Fruit fly (Drosophila melanogaster) whole organism, embryonic: ENCODE data around the gene CG9855.

Experiments used
- Aef1 ChIP-seq: fragments of 200-800 bp; sonication (Bioruptor generic); IDR thresholded peaks from 3 replicates; pipeline ENCODE4 v1.3.6; 2022; ENCODE audit warnings: missing biosample characterization, missing genetic modification characterization
- CG10209 ChIP-seq: fragments of 200-800 bp; sonication (Bioruptor generic); optimal IDR thresholded peaks from 3 replicates; lab custom pipeline; 2017; ENCODE audit warnings: missing biosample characterization, mild to moderate bottlenecking, missing genetic modification characterization, missing genetic modification reagents
- CG10366 ChIP-seq: fragments of 200-800 bp; sonication (Bioruptor generic); IDR thresholded peaks from 2 replicates; pipeline ENCODE4 v1.3.6; 2022; ENCODE audit warnings: missing biosample characterization, missing genetic modification characterization
- CG13424 ChIP-seq: fragments of 200-800 bp; sonication (Bioruptor generic); optimal IDR thresholded peaks from 2 replicates; lab custom pipeline; 2019; ENCODE audit warnings: missing biosample characterization, mild to moderate bottlenecking, missing genetic modification characterization, moderate library complexity
- CG1529 ChIP-seq: fragments of 200-800 bp; sonication (Bioruptor generic); optimal IDR thresholded peaks from 3 replicates; lab custom pipeline; 2018; ENCODE audit warnings: missing biosample characterization, missing genetic modification characterization
- CG15696 ChIP-seq: fragments of 200-800 bp; sonication (Bioruptor generic); optimal IDR thresholded peaks from 2 replicates; lab custom pipeline; 2019; ENCODE audit warnings: missing biosample characterization, mild to moderate bottlenecking, missing genetic modification characterization, moderate library complexity
- CG17359 ChIP-seq: fragments of 200-800 bp; sonication (Bioruptor generic); optimal IDR thresholded peaks from 3 replicates; lab custom pipeline; 2018; ENCODE audit warnings: missing biosample characterization, mild to moderate bottlenecking, missing genetic modification characterization, moderate library complexity
- CG17385 ChIP-seq: fragments of 200-800 bp; sonication (Bioruptor generic); optimal IDR thresholded peaks from 3 replicates; lab custom pipeline; 2018; ENCODE audit warnings: missing biosample characterization, mild to moderate bottlenecking, missing genetic modification characterization
- CG18262 ChIP-seq: fragments of 200-800 bp; optimal IDR thresholded peaks from 3 replicates; lab custom pipeline; 2019; ENCODE audit warnings: missing biosample characterization, mild to moderate bottlenecking, missing genetic modification characterization, moderate library complexity
- CG2116 ChIP-seq: fragments of 200-800 bp; sonication (Bioruptor generic); optimal IDR thresholded peaks from 3 replicates; lab custom pipeline; 2018; ENCODE audit warnings: missing biosample characterization, mild to moderate bottlenecking, missing genetic modification characterization
- CG2678 ChIP-seq: fragments of 200-800 bp; sonication (Bioruptor generic); optimal IDR thresholded peaks from 3 replicates; lab custom pipeline; 2019; ENCODE audit warnings: missing biosample characterization, mild to moderate bottlenecking, missing genetic modification characterization, moderate library complexity
- CG3065 ChIP-seq: fragments of 200-800 bp; sonication (Bioruptor generic); optimal IDR thresholded peaks from 2 replicates; lab custom pipeline; 2016; ENCODE audit warnings: missing biosample characterization, missing genetic modification characterization
- CG3281 ChIP-seq: fragments of 200-800 bp; sonication (Bioruptor generic); optimal IDR thresholded peaks from 3 replicates; lab custom pipeline; 2017; ENCODE audit warnings: missing biosample characterization, mild to moderate bottlenecking, missing genetic modification characterization
- CG34376 ChIP-seq: fragments of 200-800 bp; sonication (Bioruptor generic); optimal IDR thresholded peaks from 2 replicates; lab custom pipeline; 2018; ENCODE audit warnings: missing biosample characterization, mild to moderate bottlenecking, missing genetic modification characterization
- CG3726 ChIP-seq: fragments of 200-800 bp; sonication (Bioruptor generic); IDR thresholded peaks from 3 replicates; pipeline ENCODE4, ENCODE4 v1.3.6; 2022; ENCODE audit warnings: missing biosample characterization, missing genetic modification characterization
- CG4404 ChIP-seq: fragments of 200-800 bp; sonication (Bioruptor generic); IDR thresholded peaks from 2 replicates; pipeline ENCODE4 v1.3.6; 2022; ENCODE audit warnings: missing biosample characterization, missing genetic modification characterization
- CG6689 ChIP-seq: fragments of 200-800 bp; sonication (Bioruptor generic); IDR thresholded peaks from 2 replicates; pipeline ENCODE4 v1.3.6; 2022; ENCODE audit warnings: missing biosample characterization, missing genetic modification characterization
- CG6813 ChIP-seq: fragments of 200-800 bp; sonication (Bioruptor generic); optimal IDR thresholded peaks from 2 replicates; lab custom pipeline; 2017; ENCODE audit warnings: missing biosample characterization, missing genetic modification characterization, mild to moderate bottlenecking, moderate library complexity, missing genetic modification reagents
- CG8388 ChIP-seq: fragments of 200-800 bp; sonication (Bioruptor generic); optimal IDR thresholded peaks from 2 replicates; lab custom pipeline; 2019; ENCODE audit warnings: missing biosample characterization, mild to moderate bottlenecking, missing genetic modification characterization, moderate library complexity
- CG9797 ChIP-seq: fragments of 200-800 bp; sonication (Bioruptor generic); optimal IDR thresholded peaks from 3 replicates; lab custom pipeline; 2018; ENCODE audit warnings: missing biosample characterization, mild to moderate bottlenecking, missing genetic modification characterization
- Dref ChIP-seq: fragments of 200-800 bp; sonication (Bioruptor generic); IDR thresholded peaks from 2 replicates; pipeline ENCODE4 v1.3.6; 2022; ENCODE audit warnings: missing biosample characterization, missing genetic modification characterization
- E2f2 ChIP-seq: fragments of 200-800 bp; sonication (Bioruptor generic); IDR thresholded peaks from 2 replicates; pipeline ENCODE4 v1.3.6; 2022; ENCODE audit warnings: missing biosample characterization, missing genetic modification characterization
- HmgD ChIP-seq: fragments of 200-800 bp; sonication (Bioruptor generic); optimal IDR thresholded peaks from 3 replicates; lab custom pipeline; 2016; ENCODE audit warnings: missing biosample characterization, missing genetic modification characterization
- Max ChIP-seq: fragments of 200-800 bp; sonication (Bioruptor generic); optimal IDR thresholded peaks from 2 replicates; lab custom pipeline; 2016; ENCODE audit warnings: missing biosample characterization, mild to moderate bottlenecking, missing genetic modification characterization
- Mes4 ChIP-seq: fragments of 200-800 bp; sonication (Bioruptor generic); optimal IDR thresholded peaks from 2 replicates; lab custom pipeline; 2016; ENCODE audit warnings: missing biosample characterization, missing genetic modification characterization
- Oli ChIP-seq: fragments of 200-800 bp; sonication (Bioruptor generic); optimal IDR thresholded peaks from 2 replicates; lab custom pipeline; 2018; ENCODE audit warnings: missing biosample characterization, mild to moderate bottlenecking, missing genetic modification characterization, moderate library complexity
- Rx ChIP-seq: fragments of 200-800 bp; sonication (Bioruptor generic); IDR thresholded peaks from 2 replicates; pipeline ENCODE4 v1.3.6; 2022; ENCODE audit warnings: missing biosample characterization, missing genetic modification characterization
- Six4 ChIP-seq: fragments of 200-800 bp; sonication (Bioruptor generic); optimal IDR thresholded peaks from 2 replicates; lab custom pipeline; 2016; ENCODE audit warnings: missing biosample characterization, missing genetic modification characterization
- Sox102F ChIP-seq: fragments of 200-800 bp; sonication (Bioruptor generic); optimal IDR thresholded peaks from 2 replicates; lab custom pipeline; 2018; ENCODE audit warnings: missing biosample characterization, mild to moderate bottlenecking, missing genetic modification characterization, moderate library complexity
- ab ChIP-seq: fragments of 200-800 bp; sonication (Bioruptor generic); optimal IDR thresholded peaks from 2 replicates; lab custom pipeline; 2016; ENCODE audit warnings: missing biosample characterization, missing genetic modification characterization
- al ChIP-seq: fragments of 200-800 bp; sonication (Bioruptor generic); IDR thresholded peaks from 2 replicates; pipeline ENCODE4 v1.3.6; 2022; ENCODE audit warnings: missing biosample characterization, missing genetic modification characterization
- bsh ChIP-seq, 2 experiments: fragments of 200-800 bp; sonication (Bioruptor generic); optimal IDR thresholded peaks; 2 replicates each; lab custom pipeline; 2017 to 2018; ENCODE audit warnings: mild to moderate bottlenecking in 2 of 2, missing biosample characterization in 2 of 2, missing genetic modification characterization in 2 of 2, moderate library complexity in 1 of 2
- chn ChIP-seq: fragments of 200-800 bp; sonication (Bioruptor generic); optimal IDR thresholded peaks from 2 replicates; lab custom pipeline; 2016; ENCODE audit warnings: missing biosample characterization, missing genetic modification characterization
- corto ChIP-seq: fragments of 200-800 bp; sonication (Bioruptor generic); optimal IDR thresholded peaks from 2 replicates; lab custom pipeline; 2016; ENCODE audit warnings: missing biosample characterization, mild to moderate bottlenecking, missing genetic modification characterization, moderate library complexity
- gsb ChIP-seq: fragments of 200-800 bp; sonication (Bioruptor generic); IDR thresholded peaks from 2 replicates; pipeline ENCODE4 v1.3.6; 2022; ENCODE audit warnings: missing biosample characterization, missing genetic modification characterization
- lola ChIP-seq, 3 experiments: fragments of >200 bp in 2 of 3; fragments of 200-800 bp in 1 of 3; sonication (Bioruptor generic) in 1 of 3; optimal IDR thresholded peaks; 2 replicates each; lab custom pipeline; 2017 to 2019; ENCODE audit warnings: missing biosample characterization in 3 of 3, missing genetic modification characterization in 3 of 3, mild to moderate bottlenecking in 1 of 3, moderate library complexity in 1 of 3
- mld ChIP-seq: fragments of 200-800 bp; sonication (Bioruptor generic); IDR thresholded peaks from 3 replicates; pipeline ENCODE4 v1.3.6; 2022; ENCODE audit warnings: missing biosample characterization, missing genetic modification characterization; ENCODE audit not compliant: partially characterized antibody
- nmo ChIP-seq: fragments of 200-800 bp; sonication (Bioruptor generic); optimal IDR thresholded peaks from 2 replicates; lab custom pipeline; 2018; ENCODE audit warnings: missing biosample characterization, mild to moderate bottlenecking, missing genetic modification characterization, moderate library complexity
- otp ChIP-seq: fragments of 200-800 bp; sonication (Bioruptor generic); IDR thresholded peaks from 3 replicates; pipeline ENCODE4, ENCODE4 v1.3.6; 2022; ENCODE audit warnings: missing biosample characterization, missing genetic modification characterization
- pita ChIP-seq: fragments of 200-800 bp; sonication (Bioruptor generic); optimal IDR thresholded peaks from 2 replicates; lab custom pipeline; 2017; ENCODE audit warnings: missing biosample characterization, mild to moderate bottlenecking, missing genetic modification characterization
- run ChIP-seq: fragments of 200-800 bp; sonication (Bioruptor generic); optimal IDR thresholded peaks from 3 replicates; lab custom pipeline; 2018; ENCODE audit warnings: missing biosample characterization, mild to moderate bottlenecking, missing genetic modification characterization
- scrt ChIP-seq: fragments of 200-800 bp; sonication (Bioruptor generic); optimal IDR thresholded peaks from 2 replicates; lab custom pipeline; 2018; ENCODE audit warnings: missing biosample characterization, mild to moderate bottlenecking, missing genetic modification characterization, moderate library complexity
- sim ChIP-seq: fragments of 200-800 bp; sonication (Bioruptor generic); IDR thresholded peaks from 2 replicates; pipeline ENCODE4 v1.3.6; 2022; ENCODE audit warnings: missing biosample characterization, missing genetic modification characterization
- slou ChIP-seq: fragments of 200-800 bp; sonication (Bioruptor generic); optimal IDR thresholded peaks from 3 replicates; lab custom pipeline; 2016; ENCODE audit warnings: missing biosample characterization, missing genetic modification characterization
- sug ChIP-seq: fragments of 200-800 bp; optimal IDR thresholded peaks from 2 replicates; lab custom pipeline; 2019; ENCODE audit warnings: missing biosample characterization, mild to moderate bottlenecking, missing genetic modification characterization, moderate library complexity
- toy ChIP-seq: fragments of 200-800 bp; sonication (Bioruptor generic); IDR thresholded peaks from 2 replicates; pipeline ENCODE4 v1.3.6; 2022; ENCODE audit warnings: missing biosample characterization, missing genetic modification characterization
- vfl ChIP-seq: fragments of 200-800 bp; sonication (Bioruptor generic); optimal IDR thresholded peaks from 2 replicates; lab custom pipeline; 2016; ENCODE audit warnings: missing biosample characterization, missing genetic modification characterization
- wor ChIP-seq: fragments of 200-800 bp; sonication (Bioruptor generic); IDR thresholded peaks from 2 replicates; pipeline ENCODE4 v1.3.6; 2022; ENCODE audit warnings: missing biosample characterization, missing genetic modification characterization

Gene CG9855

dm6 chr3R:4378363-4379354 lies 19.0 kb downstream of the CG9855 start, which contains the start of gene Sfxn1-3 (continued):
- peak; percentile 72 for TF ChIP-seq sug
- no peak for TF ChIP-seq slou (GFP tag; lab: Kevin White, UChicago)
- peak; percentile 25; the same call in 1 of the 2 replicates for TF ChIP-seq E2f2 (GFP tag; lab: Robert Waterston, UW)
- no peak for TF ChIP-seq pita
- TF ChIP-seq toy (GFP tag; lab: Robert Waterston, UW): no peak
- TF ChIP-seq Dref (GFP tag; lab: Robert Waterston, UW): no peak
- TF ChIP-seq CG1529 (GFP tag; lab: Kevin White, UChicago): peak; percentile 31
- no peak for TF ChIP-seq al (GFP tag; lab: Robert Waterston, UW)
- TF ChIP-seq CG15696: no peak
- TF ChIP-seq Oli (tag; lab: Kevin White, UChicago): no peak
- TF ChIP-seq run (tag; lab: Kevin White, UChicago): peak; percentile 16
- no peak for TF ChIP-seq Sox102F (GFP tag; lab: Kevin White, UChicago)
- peak; percentile 8 for TF ChIP-seq CG2116 (GFP tag; lab: Kevin White, UChicago)
- TF ChIP-seq CG3281 (GFP tag; lab: Kevin White, UChicago): peak; percentile 35
- TF ChIP-seq vfl: peak; percentile 43
- no peak for TF ChIP-seq mld (GFP tag; lab: Robert Waterston, UW)
- TF ChIP-seq ab (GFP tag; lab: Kevin White, UChicago): peak; percentile 26
- peak; percentile 2 for TF ChIP-seq Mes4 (GFP tag; lab: Kevin White, UChicago)
- TF ChIP-seq CG3065: no peak
- no peak for TF ChIP-seq sim (GFP tag; lab: Robert Waterston, UW)
- peak; percentile 18 for TF ChIP-seq nmo (GFP tag; lab: Kevin White, UChicago)
- TF ChIP-seq otp: no peak; the same call in 1 of the 3 replicates
- TF ChIP-seq Six4 (GFP tag; lab: Kevin White, UChicago): no peak
- TF ChIP-seq CG2678: peak; percentile 55
- peak; percentile 38; the same call in 1 of the 2 replicates for TF ChIP-seq CG6689 (GFP tag; lab: Robert Waterston, UW)
- TF ChIP-seq CG4404: no peak
- TF ChIP-seq lola (GFP tag; optimal IDR thresholded peaks at IDR 0.05; lab: Kevin White, UChicago): no peak
- peak; percentile 72 for TF ChIP-seq scrt (GFP tag; lab: Kevin White, UChicago)
- TF ChIP-seq CG6813 (GFP tag; lab: Kevin White, UChicago): peak; percentile 11
- TF ChIP-seq gsb (GFP tag; lab: Robert Waterston, UW): 0 out of 2 replicates have a peak, but pooled peaks have one; percentile 47
- peak; percentile 37 for TF ChIP-seq CG17359 (tag; lab: Kevin White, UChicago)
- no peak for TF ChIP-seq Aef1 (GFP tag; lab: Robert Waterston, UW)
- TF ChIP-seq CG8388 (GFP tag; lab: Kevin White, UChicago): no peak
- TF ChIP-seq CG13424 (tag; lab: Kevin White, UChicago): no peak
- TF ChIP-seq CG10366: no peak
- TF ChIP-seq bsh (GFP tag; optimal IDR thresholded peaks at IDR 0.05; lab: Kevin White, UChicago): peak; percentile 26 to 42
- TF ChIP-seq chn (GFP tag; lab: Kevin White, UChicago): peak; percentile 9
- TF ChIP-seq CG10209 (GFP tag; lab: Kevin White, UChicago): peak; percentile 22
- TF ChIP-seq HmgD (GFP tag; lab: Kevin White, UChicago): peak; percentile 43
- TF ChIP-seq CG3726 (GFP tag; lab: Robert Waterston, UW): no peak
- no peak for TF ChIP-seq Max (GFP tag; lab: Kevin White, UChicago)
- TF ChIP-seq CG34376 (GFP tag; lab: Kevin White, UChicago): peak; percentile 98
- peak; percentile 60 for TF ChIP-seq CG17385
- no peak for TF ChIP-seq corto (GFP tag; lab: Kevin White, UChicago)
- no peak for TF ChIP-seq wor (GFP tag; lab: Robert Waterston, UW)
- no peak for TF ChIP-seq CG9797 (GFP tag; lab: Kevin White, UChicago)
- TF ChIP-seq CG18262 (tag; lab: Kevin White, UChicago): peak; percentile 28
- TF ChIP-seq Rx (GFP tag; lab: Robert Waterston, UW): no peak
